Worm (Caenorhabditis elegans): ENCODE measurements around the gene R01E6.7.

DNA sequence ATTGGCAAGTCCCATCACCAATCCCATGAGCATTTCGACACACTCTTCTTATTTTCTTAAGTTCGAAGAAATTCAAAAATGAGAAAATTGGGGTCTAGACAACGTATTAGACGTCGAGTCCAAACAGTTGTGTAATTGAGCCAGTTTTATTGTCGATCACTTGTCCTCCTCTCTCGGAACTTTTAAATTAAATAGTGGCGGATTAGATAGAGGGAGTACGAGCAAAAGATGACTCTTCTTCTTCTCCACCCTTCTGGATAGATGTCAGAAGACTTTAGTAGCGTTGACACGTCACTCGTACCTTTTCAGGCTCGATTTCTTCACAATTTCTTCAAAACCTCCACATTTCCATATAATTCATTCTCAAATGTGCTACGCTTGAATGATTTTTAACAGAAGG is 45.4 kb upstream of the R01E6.7 start:
- TF ChIP-seq pha-4 (GFP tag; IDR thresholded peaks at IDR 0.05) (no peak), pha-4 (tag; optimal IDR thresholded peaks at IDR 0.05) (no peak), zfp-2 (tag; optimal IDR thresholded peaks at IDR 0.05) (no peak), fkh-10 (GFP tag; optimal IDR thresholded peaks at IDR 0.05) (no peak), nhr-237 (tag; optimal IDR thresholded peaks at IDR 0.05) (no peak), ZK546.5 (tag; optimal IDR thresholded peaks at IDR 0.05) (no peak), R02D3.7 (tag; optimal IDR thresholded peaks at IDR 0.05) (no peak), mdl-1 (tag; optimal IDR thresholded peaks at IDR 0.05) (no peak), aly-2 (tag; optimal IDR thresholded peaks at IDR 0.05) (no peak), snpc-4 (tag; optimal IDR thresholded peaks at IDR 0.05) (no peak), zfp-3 (GFP tag; conservative IDR thresholded peaks at IDR 0.05) (no peak), nhr-11 (tag; optimal IDR thresholded peaks at IDR 0.05) (no peak), ama-1 (optimal IDR thresholded peaks at IDR 0.05) (no peak), nhr-10 (tag; optimal IDR thresholded peaks at IDR 0.05) (no peak), fos-1 (tag; optimal IDR thresholded peaks at IDR 0.05) (no peak)
